Worm (Caenorhabditis elegans) whole organism, midembryonic: Measurements from ENCODE around the gene T10G3.4.

ENCODE experiments used
- med-1 ChIP-seq: sonication (generic microtip); optimal IDR thresholded peaks from 2 replicates; lab custom pipeline; 2017; ENCODE audit warnings: missing genetic modification characterization, mild to moderate bottlenecking, missing compliant biosample characterization, antibody characterized with exemption, missing genetic modification reagents; ENCODE audit not compliant: insufficient read depth
- ztf-29 ChIP-seq: fragments of 200-800 bp; sonication (Bioruptor generic); IDR thresholded peaks from 2 replicates; pipeline ENCODE4 v1.3.6; 2022; ENCODE audit warnings: missing genetic modification reagents, missing genetic modification characterization, missing compliant biosample characterization

- TF ChIP-seq med-1 (no peak), ztf-29 (GFP tag; lab: Robert Waterston, UW) (no peak)
These were observed 7.9 kb downstream of the T10G3.4 start, which contains the start of gene T10G3.8 for ce11 chrV:13476350-13476749.
